Worm (Caenorhabditis elegans): ENCODE results near the gene Y62H9A.13.

Y62H9A.13 gene

DNA sequence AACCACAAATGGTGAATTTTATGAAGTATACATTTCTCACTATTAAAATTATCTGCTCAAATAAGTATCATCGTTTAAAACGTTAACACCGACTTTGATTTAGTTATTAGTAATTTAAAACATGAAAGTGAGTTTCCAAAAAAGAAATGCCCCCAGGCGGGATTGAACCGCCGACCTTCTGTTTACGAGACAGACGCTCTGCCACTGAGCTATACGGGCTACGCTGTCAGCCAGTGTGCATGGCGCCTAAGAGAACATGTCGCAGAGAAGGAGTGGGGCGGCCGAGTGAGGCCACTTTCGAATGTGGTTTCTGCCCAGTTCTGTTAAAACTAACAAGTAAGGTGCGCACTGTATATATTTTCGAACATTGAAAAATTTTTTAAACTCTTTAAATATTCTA is 18.1 kb downstream of the Y62H9A.13 start (continued):
- TF ChIP-seq lim-7 (GFP tag; IDR thresholded peaks at IDR 0.05) (peak; percentile 85), lin-1 (GFP tag; IDR thresholded peaks at IDR 0.05) (peak; percentile 59; the same call in 1 of the 2 replicates), hmg-1.1 (GFP tag; IDR thresholded peaks at IDR 0.05) (peak; percentile 92), lin-38 (GFP tag; IDR thresholded peaks at IDR 0.05) (peak; percentile 71), madf-9 (GFP tag; conservative IDR thresholded peaks at IDR 0.05) (peak; percentile 79), unc-130 (GFP tag; optimal IDR thresholded peaks at IDR 0.05) (peak; percentile 16), dmd-6 (GFP tag; IDR thresholded peaks at IDR 0.05) (peak; percentile 66; the same call in 1 of the 2 replicates), lin-15B (tag; optimal IDR thresholded peaks at IDR 0.05) (no peak), lin-13 (GFP tag; optimal IDR thresholded peaks at IDR 0.05) (peak; percentile 27), spr-1 (tag; optimal IDR thresholded peaks at IDR 0.05) (peak; percentile 62), F37D6.2 (tag; optimal IDR thresholded peaks at IDR 0.05) (peak; percentile 82), F10B5.3 (tag; optimal IDR thresholded peaks at IDR 0.05) (peak; percentile 61), ZK546.5 (tag; optimal IDR thresholded peaks at IDR 0.05) (no peak), jun-1 (tag; optimal IDR thresholded peaks at IDR 0.05) (peak; percentile 7), F44E2.7 (GFP tag; IDR thresholded peaks at IDR 0.05) (peak; percentile 63; the same call in 1 of the 2 replicates), pqm-1 (tag; optimal IDR thresholded peaks at IDR 0.05) (no peak), T20F7.1 (GFP tag; optimal IDR thresholded peaks at IDR 0.05) (no peak), ctbp-1 (GFP tag; IDR thresholded peaks at IDR 0.05) (peak; percentile 74), attf-4 (tag; optimal IDR thresholded peaks at IDR 0.05) (no peak), tra-1 (GFP tag; IDR thresholded peaks at IDR 0.05) (peak; percentile 72; the same call in 1 of the 2 replicates), daf-12 (tag; optimal IDR thresholded peaks at IDR 0.05) (no peak), Y48G9A.11 (GFP tag; IDR thresholded peaks at IDR 0.05) (peak; percentile 63; the same call in 1 of the 2 replicates), D1046.2 (GFP tag; IDR thresholded peaks at IDR 0.05) (peak; percentile 58; the same call in 1 of the 2 replicates), madf-5 (GFP tag; IDR thresholded peaks at IDR 0.05) (peak; percentile 66 to 71; a peak in 2 of 4 replicates), nhr-6 (tag; optimal IDR thresholded peaks at IDR 0.05) (peak; percentile 29), set-16 (GFP tag; IDR thresholded peaks at IDR 0.05) (peak; percentile 55), nhr-102 (tag; optimal IDR thresholded peaks at IDR 0.05) (peak; percentile 73), dmd-9 (GFP tag; IDR thresholded peaks at IDR 0.05) (peak; percentile 75), zip-2 (tag; optimal IDR thresholded peaks at IDR 0.05) (peak; percentile 49), aha-1 (tag) (peak; percentile 94), daf-19 (GFP tag; conservative IDR thresholded peaks at IDR 0.05) (no peak), Y75B8A.6 (GFP tag; IDR thresholded peaks at IDR 0.05) (0 out of 2 replicates have a peak, but pooled peaks have one; percentile 12), ceh-62 (tag; optimal IDR thresholded peaks at IDR 0.05) (no peak), lsy-2 (tag; optimal IDR thresholded peaks at IDR 0.05) (no peak), egl-43 (GFP tag; IDR thresholded peaks at IDR 0.05) (peak; percentile 94), fos-1 (tag; optimal IDR thresholded peaks at IDR 0.05) (no peak), ceh-20 (GFP tag; IDR thresholded peaks at IDR 0.05) (peak; percentile 73), vab-7 (GFP tag; IDR thresholded peaks at IDR 0.05) (peak; percentile 89), F49E8.2 (tag; optimal IDR thresholded peaks at IDR 0.05; ENCODE audit: borderline replicate concordance) (peak; percentile 59), lin-39 (tag; optimal IDR thresholded peaks at IDR 0.05) (no peak), dmd-8 (GFP tag; IDR thresholded peaks at IDR 0.05) (peak; percentile 91), dve-1 (tag; optimal IDR thresholded peaks at IDR 0.05; ENCODE audit: insufficient read depth) (peak; percentile 43), lir-3 (tag; optimal IDR thresholded peaks at IDR 0.05) (peak; percentile 27), rbr-2 (tag; optimal IDR thresholded peaks at IDR 0.05) (peak; percentile 72), mdl-1 (tag; optimal IDR thresholded peaks at IDR 0.05) (no peak), ZK337.2 (GFP tag; IDR thresholded peaks at IDR 0.05) (peak; percentile 43; the same call in 1 of the 2 replicates), daf-16 (GFP tag; optimal IDR thresholded peaks at IDR 0.05) (peak; percentile 55 to 85), daf-16 (tag; optimal IDR thresholded peaks at IDR 0.05) (peak; percentile 78)

Measured in whole organism, L4 larva.